Fruit fly (Drosophila melanogaster): ENCODE results near the gene mew.

mew gene

DNA sequence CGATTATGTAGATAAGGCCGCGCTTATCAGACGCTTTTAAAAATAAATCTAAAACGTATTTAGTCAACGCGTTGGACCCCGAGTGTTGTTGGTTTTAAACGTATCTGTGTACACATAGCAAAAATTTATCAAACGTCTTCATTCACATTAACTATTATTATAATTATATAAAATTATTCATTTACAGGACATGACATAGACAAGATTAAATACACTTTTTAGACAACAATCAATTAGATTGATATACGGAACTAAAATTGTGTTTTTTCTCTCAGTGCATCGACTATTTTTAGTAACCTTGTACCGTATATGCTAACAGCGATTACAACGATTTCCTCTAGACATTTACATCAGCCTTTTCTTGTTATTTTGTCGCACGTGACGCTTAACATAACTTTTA is 18.4 kb upstream of the mew start (continued):
- TF ChIP-seq tx (GFP tag; optimal IDR thresholded peaks at IDR 0.05): no peak
- no peak for TF ChIP-seq CG4854 (GFP tag; optimal IDR thresholded peaks at IDR 0.05)
- TF ChIP-seq wor (GFP tag; IDR thresholded peaks at IDR 0.05): peak; percentile 48; the same call in 1 of the 2 replicates
- TF ChIP-seq sqz (GFP tag; optimal IDR thresholded peaks at IDR 0.05): peak; percentile 19
- peak; percentile 51 for TF ChIP-seq CG12104 (GFP tag; optimal IDR thresholded peaks at IDR 0.05)
- peak; percentile 3 for TF ChIP-seq cato (GFP tag; optimal IDR thresholded peaks at IDR 0.05; ENCODE audit: borderline replicate concordance)
- peak; percentile 86 for TF ChIP-seq CG11695 (GFP tag; IDR thresholded peaks at IDR 0.05)
- TF ChIP-seq Ravus (GFP tag; IDR thresholded peaks at IDR 0.05): peak; percentile 52; the same call in 1 of the 2 replicates
- no peak for TF ChIP-seq fu2 (GFP tag; optimal IDR thresholded peaks at IDR 0.05)
- no peak for TF ChIP-seq sr (GFP tag; IDR thresholded peaks at IDR 0.05)
- TF ChIP-seq Sox102F (GFP tag; optimal IDR thresholded peaks at IDR 0.05): peak; percentile 66
- TF ChIP-seq CG12942 (GFP tag; optimal IDR thresholded peaks at IDR 0.05): peak; percentile 36
- TF ChIP-seq CG2875 (GFP tag; optimal IDR thresholded peaks at IDR 0.05): peak; percentile 10
- peak; percentile 90 for TF ChIP-seq Fer1 (GFP tag; optimal IDR thresholded peaks at IDR 0.05)
- no peak for TF ChIP-seq CG9609 (GFP tag; optimal IDR thresholded peaks at IDR 0.05)
- no peak for TF ChIP-seq HLH4C (GFP tag; IDR thresholded peaks at IDR 0.05; ENCODE audit: partially characterized antibody)
- no peak for TF ChIP-seq h (optimal IDR thresholded peaks at IDR 0.05)
- TF ChIP-seq CG6683 (GFP tag; optimal IDR thresholded peaks at IDR 0.05): peak; percentile 74
- TF ChIP-seq ttk (GFP tag; IDR thresholded peaks at IDR 0.05): peak; percentile 51
- TF ChIP-seq Chrac-16 (GFP tag; optimal IDR thresholded peaks at IDR 0.05): peak; percentile 32
- TF ChIP-seq CG13123 (GFP tag; optimal IDR thresholded peaks at IDR 0.05): no peak
- TF ChIP-seq disco-r (GFP tag; optimal IDR thresholded peaks at IDR 0.05): no peak
- no peak for TF ChIP-seq ERR (GFP tag; optimal IDR thresholded peaks at IDR 0.05)
- no peak for TF ChIP-seq Elba2 (GFP tag; optimal IDR thresholded peaks at IDR 0.05)
- TF ChIP-seq CG3995 (GFP tag; optimal IDR thresholded peaks at IDR 0.05): no peak
- TF ChIP-seq CG13624 (GFP tag; optimal IDR thresholded peaks at IDR 0.05): peak; percentile 34
- no peak for TF ChIP-seq CG3407 (GFP tag; optimal IDR thresholded peaks at IDR 0.05)
- peak; percentile 67; the same call in 1 of the 2 replicates for TF ChIP-seq CG11696 (GFP tag; IDR thresholded peaks at IDR 0.05)
- peak; percentile 76 for TF ChIP-seq CG6765 (GFP tag; optimal IDR thresholded peaks at IDR 0.05)
- TF ChIP-seq fru (optimal IDR thresholded peaks at IDR 0.05): no peak
- TF ChIP-seq CG42726 (GFP tag; IDR thresholded peaks at IDR 0.05; ENCODE audit: partially characterized antibody): no peak
- peak; percentile 80 for TF ChIP-seq CG9932 (GFP tag; IDR thresholded peaks at IDR 0.05)
- TF ChIP-seq Dbx (GFP tag; IDR thresholded peaks at IDR 0.05): peak; percentile 78
- TF ChIP-seq Atf3 (GFP tag; optimal IDR thresholded peaks at IDR 0.05): no peak
- peak; percentile 57 for TF ChIP-seq odd (GFP tag; optimal IDR thresholded peaks at IDR 0.05)
- TF ChIP-seq B-H1 (GFP tag; IDR thresholded peaks at IDR 0.05): peak; percentile 63
- TF ChIP-seq dpn (GFP tag; optimal IDR thresholded peaks at IDR 0.05): peak in 1 of 2 experiments; percentile 74
- TF ChIP-seq rib (GFP tag; IDR thresholded peaks at IDR 0.05): peak; percentile 62; the same call in 1 of the 2 replicates
- peak; percentile 58; the same call in 1 of the 2 replicates for TF ChIP-seq seq (GFP tag; IDR thresholded peaks at IDR 0.05)
- TF ChIP-seq HHEX (GFP tag; optimal IDR thresholded peaks at IDR 0.05): peak; percentile 81
- peak; percentile 66; the same call in 1 of the 2 replicates for TF ChIP-seq toy (GFP tag; IDR thresholded peaks at IDR 0.05)
- peak; percentile 62 for TF ChIP-seq CG4424 (GFP tag; optimal IDR thresholded peaks at IDR 0.05)
- peak; percentile 77 for TF ChIP-seq CG12659 (GFP tag; optimal IDR thresholded peaks at IDR 0.05)
- no peak for TF ChIP-seq insv (GFP tag; optimal IDR thresholded peaks at IDR 0.05)
- peak; percentile 69 for TF ChIP-seq stc (GFP tag; IDR thresholded peaks at IDR 0.05)
- TF ChIP-seq trem (tag; optimal IDR thresholded peaks at IDR 0.05): peak; percentile 30
- TF ChIP-seq Hr78 (GFP tag; optimal IDR thresholded peaks at IDR 0.05): no peak
- TF ChIP-seq Drgx (GFP tag; IDR thresholded peaks at IDR 0.05): peak; percentile 67; the same call in 1 of the 2 replicates
- no peak for TF ChIP-seq CG3163 (GFP tag; optimal IDR thresholded peaks at IDR 0.05)
- peak; percentile 76 for TF ChIP-seq CG10209 (GFP tag; optimal IDR thresholded peaks at IDR 0.05)
- TF ChIP-seq TFAM (GFP tag; optimal IDR thresholded peaks at IDR 0.05): no peak
- peak; percentile 13 for TF ChIP-seq twi (tag; optimal IDR thresholded peaks at IDR 0.05)
